Worm (Caenorhabditis elegans) whole organism, L1 larva: Measurements from ENCODE around the gene magu-2.

ENCODE experiments used
- C34B4.2 ChIP-seq: sonication (generic microtip); optimal IDR thresholded peaks from 2 replicates; lab custom pipeline; 2017; ENCODE audit warnings: mild to moderate bottlenecking, missing genetic modification characterization, missing compliant biosample characterization
- F16B12.6 ChIP-seq: fragments of 150-350 bp; optimal IDR thresholded peaks from 2 replicates; lab custom pipeline; 2014; ENCODE audit warnings: missing biosample characterization, missing genetic modification characterization
- Y116A8C.19 ChIP-seq: sonication (generic microtip); optimal IDR thresholded peaks from 2 replicates; lab custom pipeline; 2016; ENCODE audit warnings: missing compliant biosample characterization, missing genetic modification characterization, borderline replicate concordance
- alr-1 ChIP-seq: fragments of 200-800 bp; sonication (Bioruptor generic); optimal IDR thresholded peaks from 2 replicates; lab custom pipeline; 2018; ENCODE audit warnings: borderline replicate concordance, mild to moderate bottlenecking, missing genetic modification characterization, missing compliant biosample characterization
- ceh-88 ChIP-seq: fragments of 200-800 bp; sonication (Bioruptor generic); IDR thresholded peaks from 2 replicates; pipeline ENCODE4 v1.3.6; 2022; ENCODE audit warnings: missing genetic modification characterization, missing compliant biosample characterization
- ces-1 ChIP-seq: fragments of 150-350 bp; optimal IDR thresholded peaks from 2 replicates; lab custom pipeline; 2014; ENCODE audit warnings: missing biosample characterization, missing genetic modification reagents, missing genetic modification characterization
- egl-13 ChIP-seq: sonication (generic microtip); optimal IDR thresholded peaks from 2 replicates; lab custom pipeline; 2016; ENCODE audit warnings: missing genotype, missing genetic modification reagents, missing genetic modification characterization, missing compliant biosample characterization
- ets-5 ChIP-seq: fragments of 200-800 bp; sonication (Bioruptor generic); IDR thresholded peaks from 2 replicates; pipeline ENCODE4 v1.3.6; 2022; ENCODE audit warnings: missing genetic modification characterization, missing compliant biosample characterization
- fkh-10 ChIP-seq: sonication (generic microtip); optimal IDR thresholded peaks from 2 replicates; lab custom pipeline; 2017; ENCODE audit warnings: missing biosample characterization, missing genetic modification reagents, missing genetic modification characterization
- grh-1 ChIP-seq: fragments of 200-800 bp; sonication (Bioruptor generic); IDR thresholded peaks from 2 replicates; pipeline ENCODE4 v1.3.6; 2022; ENCODE audit warnings: missing genetic modification reagents, missing genetic modification characterization, missing compliant biosample characterization
- lin-13 ChIP-seq: fragments of 150-350 bp; optimal IDR thresholded peaks from 2 replicates; lab custom pipeline; 2014; ENCODE audit warnings: missing biosample characterization, missing genetic modification reagents, missing genetic modification characterization
- lin-15B ChIP-seq: fragments of 150-350 bp; sonication (generic microtip); optimal IDR thresholded peaks from 3 replicates; lab custom pipeline; 2014; ENCODE audit warnings: missing biosample characterization, missing genetic modification characterization
- mdl-1 ChIP-seq, 2 experiments: fragments of 150-350 bp; optimal IDR thresholded peaks; 2 replicates each; lab custom pipeline; 2014 to 2017; ENCODE audit warnings: missing biosample characterization in 2 of 2, missing genetic modification characterization in 2 of 2, inconsistent platforms in 1 of 2
- nhr-20 ChIP-seq: sonication (generic microtip); optimal IDR thresholded peaks from 2 replicates; lab custom pipeline; 2016; ENCODE audit warnings: mild to moderate bottlenecking, missing genetic modification characterization, missing compliant biosample characterization
- nhr-71 ChIP-seq: sonication (generic microtip); optimal IDR thresholded peaks from 2 replicates; lab custom pipeline; 2016; ENCODE audit warnings: mild to moderate bottlenecking, missing genetic modification characterization, moderate library complexity, missing compliant biosample characterization
- nhr-76 ChIP-seq: sonication (generic microtip); optimal IDR thresholded peaks from 2 replicates; lab custom pipeline; 2017; ENCODE audit warnings: missing biosample characterization, missing genetic modification characterization
- nhr-77 ChIP-seq: fragments of 150-350 bp; optimal IDR thresholded peaks from 2 replicates; lab custom pipeline; 2014; ENCODE audit warnings: missing biosample characterization, missing genetic modification characterization
- nhr-85 ChIP-seq: sonication (generic microtip); peaks from one replicate; lab custom pipeline; 2016; ENCODE audit warnings: missing genetic modification characterization, inconsistent platforms, missing compliant biosample characterization
- pag-3 ChIP-seq: sonication (generic microtip); optimal IDR thresholded peaks from 2 replicates; lab custom pipeline; 2017; ENCODE audit warnings: missing genetic modification characterization, mild to moderate bottlenecking, missing compliant biosample characterization, antibody characterized with exemption, borderline replicate concordance; ENCODE audit not compliant: insufficient read depth
- skn-1 ChIP-seq: fragments of 150-350 bp; optimal IDR thresholded peaks from 2 replicates; lab custom pipeline; 2014; ENCODE audit warnings: missing biosample characterization, missing genetic modification characterization
- snpc-4 ChIP-seq: fragments of 150-350 bp; optimal IDR thresholded peaks from 2 replicates; lab custom pipeline; 2014; ENCODE audit warnings: missing biosample characterization, missing genetic modification characterization
- sptf-1 ChIP-seq: fragments of 150-350 bp; optimal IDR thresholded peaks from 2 replicates; lab custom pipeline; 2014; ENCODE audit warnings: missing biosample characterization, missing genetic modification characterization
- swsn-7 ChIP-seq: sonication (generic microtip); optimal IDR thresholded peaks from 2 replicates; lab custom pipeline; 2016; ENCODE audit warnings: missing genetic modification characterization, missing compliant biosample characterization
- tlp-1 ChIP-seq: fragments of 150-350 bp; optimal IDR thresholded peaks from 2 replicates; lab custom pipeline; 2014; ENCODE audit warnings: missing biosample characterization, missing genetic modification characterization
- unc-30 ChIP-seq: sonication (generic microtip); optimal IDR thresholded peaks from 2 replicates; lab custom pipeline; 2017; ENCODE audit warnings: missing biosample characterization, missing genetic modification characterization
- unc-62 ChIP-seq: fragments of 150-350 bp; optimal IDR thresholded peaks from 2 replicates; lab custom pipeline; 2014; ENCODE audit warnings: missing biosample characterization, missing genetic modification reagents, missing genetic modification characterization
- vab-15 ChIP-seq: sonication (generic microtip); optimal IDR thresholded peaks from 2 replicates; lab custom pipeline; 2017; ENCODE audit warnings: missing genotype, mild to moderate bottlenecking, missing genetic modification characterization, missing compliant biosample characterization
- zag-1 ChIP-seq: fragments of 150-350 bp; optimal IDR thresholded peaks from 2 replicates; lab custom pipeline; 2014; ENCODE audit warnings: missing biosample characterization, missing genetic modification characterization

Gene magu-2

ce11 chrV:8754670-8755069, 46.2 kb downstream of the magu-2 start, which contains the start of gene B0507.4:
Gene B0507.4, plus strand, starts transcription at chrV:8754970.
- TF ChIP-seq alr-1 (tag; lab: Kevin White, UChicago), result no peak
- no peak for TF ChIP-seq lin-13 (GFP tag; lab: Kevin White, UChicago)
- TF ChIP-seq fkh-10 (GFP tag; lab: Kevin White, UChicago), result no peak
- TF ChIP-seq unc-62 (GFP tag; lab: Kevin White, UChicago), result no peak
- no peak for TF ChIP-seq ces-1 (GFP tag; lab: Kevin White, UChicago)
- no peak for TF ChIP-seq F16B12.6 (tag; lab: Kevin White, UChicago)
- no peak for TF ChIP-seq tlp-1
- TF ChIP-seq sptf-1 (tag; lab: Kevin White, UChicago), result no peak
- TF ChIP-seq Y116A8C.19 (tag; lab: Kevin White, UChicago), result no peak
- no peak for TF ChIP-seq nhr-85 (tag; lab: Kevin White, UChicago)
- TF ChIP-seq C34B4.2, result no peak
- TF ChIP-seq ets-5 (GFP tag; lab: Robert Waterston, UW), result no peak
- TF ChIP-seq pag-3, result no peak
- TF ChIP-seq vab-15 (tag; lab: Kevin White, UChicago), result no peak
- no peak for TF ChIP-seq zag-1 (tag; lab: Kevin White, UChicago)
- no peak for TF ChIP-seq swsn-7 (tag; lab: Kevin White, UChicago)

- no peak for TF ChIP-seq ceh-88 (GFP tag; lab: Robert Waterston, UW)
- TF ChIP-seq nhr-71 (tag; lab: Kevin White, UChicago), result no peak
- TF ChIP-seq nhr-20, result no peak
- no peak for TF ChIP-seq C34B4.2
- TF ChIP-seq ets-5 (GFP tag; lab: Robert Waterston, UW), result no peak
- no peak for TF ChIP-seq skn-1 (tag; lab: Kevin White, UChicago)
- TF ChIP-seq egl-13 (tag; lab: Kevin White, UChicago), result no peak
- TF ChIP-seq lin-15B (tag; lab: Kevin White, UChicago), result no peak
- no peak for TF ChIP-seq nhr-77 (tag; lab: Kevin White, UChicago)
- no peak for TF ChIP-seq nhr-85 (tag; lab: Kevin White, UChicago)
- no peak for TF ChIP-seq sptf-1 (tag; lab: Kevin White, UChicago)
- no peak for TF ChIP-seq zag-1 (tag; lab: Kevin White, UChicago)
- no peak for TF ChIP-seq mdl-1 (tag; optimal IDR thresholded peaks at IDR 0.05; lab: Kevin White, UChicago)
- TF ChIP-seq grh-1, result no peak
These were observed 47.4 kb downstream of the magu-2 start, which contains the start of gene B0507.5 for ce11 chrV:8753395-8753794. Gene B0507.5, plus strand, starts transcription at chrV:8753695.

ce11 chrV:8745858-8746257, 55.0 kb downstream of the magu-2 start, which contains the start of gene B0507.6:
Gene B0507.6, plus strand, starts transcription at chrV:8746158.
- TF ChIP-seq unc-30 (tag; lab: Kevin White, UChicago), result no peak
- no peak for TF ChIP-seq nhr-76 (tag; lab: Kevin White, UChicago)
- no peak for TF ChIP-seq ets-5 (GFP tag; lab: Robert Waterston, UW)
- no peak for TF ChIP-seq snpc-4 (tag; lab: Kevin White, UChicago)
